Fruit fly (Drosophila melanogaster): ENCODE data around the gene CG17249.

DNA sequence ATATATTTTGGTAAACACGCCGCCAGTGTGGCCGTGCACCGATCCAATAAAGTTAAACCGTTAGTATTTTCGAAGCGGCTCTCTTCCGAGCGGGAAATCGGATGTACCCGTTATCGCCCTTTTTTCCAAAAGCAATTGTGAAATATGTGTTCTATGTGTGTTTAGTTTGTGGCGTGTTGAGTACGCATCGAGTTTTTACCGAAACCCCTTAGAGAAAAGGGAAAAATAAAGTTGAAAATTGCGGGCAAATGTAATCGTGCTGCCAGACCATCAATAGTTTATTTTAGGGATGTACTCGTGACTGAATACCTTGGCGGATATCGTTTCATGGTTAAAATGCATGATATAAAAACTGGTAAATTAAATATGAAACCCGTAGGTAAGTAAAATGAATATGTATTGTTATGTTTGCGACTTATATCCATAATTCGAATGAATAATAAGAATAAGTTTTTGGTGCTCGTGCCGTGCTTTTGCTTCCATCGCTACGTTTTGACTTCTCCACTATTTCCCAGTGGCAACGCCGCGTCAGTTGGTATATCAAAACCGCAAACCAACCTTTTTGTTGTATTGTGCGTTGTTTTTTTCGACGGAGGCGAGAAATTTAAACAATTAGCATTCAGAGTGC lies 8.0 kb downstream of the CG17249 start, which contains the start of the genes Mettl2 and Bgb:
- TF ChIP-seq CG9948 (tag; optimal IDR thresholded peaks at IDR 0.05) (peak; percentile 69), CG14655 (GFP tag; optimal IDR thresholded peaks at IDR 0.05) (no peak), CG32121 (GFP tag; IDR thresholded peaks at IDR 0.05) (no peak; the same call in 1 of the 2 replicates), rn (GFP tag; IDR thresholded peaks at IDR 0.05) (peak; percentile 57), CG10348 (GFP tag; IDR thresholded peaks at IDR 0.05) (no peak), CG17806 (tag; optimal IDR thresholded peaks at IDR 0.05) (peak; percentile 66), EcR (GFP tag; optimal IDR thresholded peaks at IDR 0.05) (no peak), D1 (tag; optimal IDR thresholded peaks at IDR 0.05) (no peak), fd96Ca (GFP tag; IDR thresholded peaks at IDR 0.05) (peak; percentile 50; the same call in 1 of the 3 replicates), Snoo (tag; optimal IDR thresholded peaks at IDR 0.05) (peak; percentile 66), CG4496 (GFP tag; IDR thresholded peaks at IDR 0.05) (peak; percentile 84)
